Fruit fly (Drosophila melanogaster) whole organism, prepupa: ENCODE results near the gene CG11000.

ENCODE experiments used
- CG10631 ChIP-seq: fragments of 200-800 bp; sonication (Bioruptor generic); optimal IDR thresholded peaks from 2 replicates; lab custom pipeline; 2016; ENCODE audit warnings: missing biosample characterization, missing genetic modification characterization
- CG11902 ChIP-seq: fragments of 200-800 bp; sonication (Bioruptor generic); optimal IDR thresholded peaks from 3 replicates; lab custom pipeline; 2016; ENCODE audit warnings: missing biosample characterization, missing genetic modification characterization
- CG16779 ChIP-seq: fragments of 200-800 bp; sonication (Bioruptor generic); optimal IDR thresholded peaks from 3 replicates; lab custom pipeline; 2017; ENCODE audit warnings: missing biosample characterization, mild to moderate bottlenecking, missing genetic modification characterization
- CG9139 ChIP-seq: fragments of 200-800 bp; sonication (Bioruptor generic); optimal IDR thresholded peaks from 3 replicates; lab custom pipeline; 2017; ENCODE audit warnings: missing biosample characterization, mild to moderate bottlenecking, missing genetic modification characterization
- Eip75B ChIP-seq: fragments of 200-800 bp; sonication (Bioruptor generic); optimal IDR thresholded peaks from 3 replicates; lab custom pipeline; 2016; ENCODE audit warnings: missing biosample characterization, missing genetic modification characterization
- Ets21C ChIP-seq: fragments of 200-800 bp; sonication (Bioruptor generic); optimal IDR thresholded peaks from 3 replicates; lab custom pipeline; 2016; ENCODE audit warnings: missing biosample characterization, missing genetic modification characterization
- Met ChIP-seq: fragments of 200-800 bp; sonication (Bioruptor generic); optimal IDR thresholded peaks from 3 replicates; lab custom pipeline; 2016; ENCODE audit warnings: missing biosample characterization, missing genetic modification characterization
- dac ChIP-seq: fragments of 200-800 bp; sonication (Bioruptor generic); optimal IDR thresholded peaks from 2 replicates; lab custom pipeline; 2017; ENCODE audit warnings: missing biosample characterization, mild to moderate bottlenecking, missing genetic modification characterization
- fd59A ChIP-seq: fragments of 200-800 bp; sonication (Bioruptor generic); optimal IDR thresholded peaks from 2 replicates; lab custom pipeline; 2017; ENCODE audit warnings: missing biosample characterization, mild to moderate bottlenecking, missing genetic modification characterization, missing genetic modification reagents
- lz ChIP-seq: fragments of 200-800 bp; sonication (Bioruptor generic); optimal IDR thresholded peaks from 3 replicates; lab custom pipeline; 2016; ENCODE audit warnings: missing biosample characterization, missing genetic modification characterization
- net ChIP-seq: fragments of 200-800 bp; sonication (Bioruptor generic); optimal IDR thresholded peaks from 3 replicates; lab custom pipeline; 2016; ENCODE audit warnings: missing biosample characterization, missing genetic modification characterization
- svp ChIP-seq: fragments of 200-800 bp; sonication (Bioruptor generic); peaks from one replicate; lab custom pipeline; 2016; ENCODE audit warnings: missing biosample characterization, missing genetic modification characterization

dm6 chr3R:5833948-5834504, 31.9 kb downstream of the CG11000 start:
- TF ChIP-seq lz (GFP tag; lab: Kevin White, UChicago) (peak; percentile 94), Eip75B (GFP tag; lab: Kevin White, UChicago) (peak; percentile 92), fd59A (peak; percentile 84), CG11902 (GFP tag; lab: Kevin White, UChicago) (peak; percentile 91), dac (GFP tag; lab: Kevin White, UChicago) (peak; percentile 86), Met (peak; percentile 92), CG10631 (GFP tag; lab: Kevin White, UChicago) (peak; percentile 92), svp (GFP tag; lab: Kevin White, UChicago) (peak; percentile 97), net (peak; percentile 91), Ets21C (GFP tag; lab: Kevin White, UChicago) (peak; percentile 92), CG9139 (GFP tag; lab: Kevin White, UChicago) (peak; percentile 41), CG16779 (tag; lab: Kevin White, UChicago) (peak; percentile 78)
